Fruit fly (Drosophila melanogaster): Measurements from ENCODE around the gene Ranbp21.

Gene Ranbp21

DNA sequence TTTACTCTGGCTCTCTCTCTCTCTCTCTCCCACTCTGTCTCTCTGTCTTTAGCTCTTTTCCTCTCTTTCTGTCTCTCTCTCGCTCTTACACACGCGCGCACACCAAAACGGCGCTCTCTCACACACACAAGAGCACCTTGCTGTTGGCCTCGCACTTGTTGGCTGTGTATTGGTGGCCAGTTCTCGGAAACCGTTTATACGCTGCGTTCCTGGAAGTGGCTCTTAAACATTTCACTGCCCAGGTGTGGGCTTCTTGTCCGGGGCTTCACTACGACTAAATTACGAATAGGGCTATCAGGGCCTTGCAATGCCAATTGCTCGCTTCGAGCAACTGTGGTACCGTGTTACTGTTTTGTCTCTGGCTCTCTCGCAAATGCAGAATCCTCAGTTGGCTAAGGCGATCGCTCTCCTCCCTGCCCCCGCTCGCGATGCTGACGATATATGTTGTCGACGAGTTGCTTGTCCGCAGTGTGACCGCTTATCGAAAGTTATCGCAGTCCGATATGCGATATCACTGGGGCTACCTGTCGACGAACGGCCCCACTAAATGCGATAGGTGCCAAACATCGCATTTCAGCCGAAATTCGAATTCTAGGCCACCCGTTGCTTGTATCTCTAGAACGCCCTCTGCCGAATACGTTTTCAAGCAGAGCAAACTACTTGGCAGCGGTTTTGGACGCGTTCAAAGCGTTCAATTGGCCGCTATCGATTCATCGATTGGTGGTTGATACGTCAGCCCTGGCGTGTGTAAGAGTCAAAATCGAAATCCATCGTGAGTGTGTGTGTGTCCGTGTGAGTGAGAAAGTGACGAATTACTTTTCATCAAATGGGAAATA, 31.2 kb upstream of the Ranbp21 start, which contains the start of the genes dome and Ubqn (continued):
- TF ChIP-seq BEAF-32 (GFP tag; optimal IDR thresholded peaks at IDR 0.05) (peak; percentile 98), CG9215 (GFP tag; IDR thresholded peaks at IDR 0.05) (0 out of 2 replicates have a peak, but pooled peaks have one; percentile 14), CG6765 (GFP tag; optimal IDR thresholded peaks at IDR 0.05) (no peak), luna (GFP tag; optimal IDR thresholded peaks at IDR 0.05) (no peak), CG12299 (tag; optimal IDR thresholded peaks at IDR 0.05) (no peak), ranshi (GFP tag; IDR thresholded peaks at IDR 0.05) (no peak), Ets97D (GFP tag; optimal IDR thresholded peaks at IDR 0.05) (peak; percentile 68), CG7745 (tag; optimal IDR thresholded peaks at IDR 0.05) (no peak), Nf-YA (GFP tag; IDR thresholded peaks at IDR 0.05) (no peak), Hr3 (GFP tag; optimal IDR thresholded peaks at IDR 0.05) (no peak), az2 (GFP tag; optimal IDR thresholded peaks at IDR 0.05) (no peak), tup (GFP tag; optimal IDR thresholded peaks at IDR 0.05) (no peak), PHDP (tag; optimal IDR thresholded peaks at IDR 0.05) (no peak), CG16779 (GFP tag; IDR thresholded peaks at IDR 0.05) (no peak), CG3407 (GFP tag; optimal IDR thresholded peaks at IDR 0.05) (no peak), Lim3 (GFP tag; IDR thresholded peaks at IDR 0.05) (no peak), dm (GFP tag; optimal IDR thresholded peaks at IDR 0.05) (peak; percentile 22), Sox102F (GFP tag; optimal IDR thresholded peaks at IDR 0.05) (no peak), Xrp1 (GFP tag; IDR thresholded peaks at IDR 0.05) (no peak), pita (GFP tag; optimal IDR thresholded peaks at IDR 0.05) (no peak), sob (GFP tag; IDR thresholded peaks at IDR 0.05) (no peak), pan (optimal IDR thresholded peaks at IDR 0.05) (no peak), pan (GFP tag; optimal IDR thresholded peaks at IDR 0.05 in 1 of 2, IDR thresholded peaks at IDR 0.05 in 1 of 2) (no peak), Fer1 (GFP tag; optimal IDR thresholded peaks at IDR 0.05) (peak; percentile 48), Sry-β (GFP tag; optimal IDR thresholded peaks at IDR 0.05) (peak; percentile 58), lola (GFP tag; optimal IDR thresholded peaks at IDR 0.05) (no peak), sug (tag; optimal IDR thresholded peaks at IDR 0.05) (peak; percentile 74), Poxn (GFP tag; IDR thresholded peaks at IDR 0.05) (no peak), ssp (GFP tag; IDR thresholded peaks at IDR 0.05) (no peak; the same call in 1 of the 2 replicates), CG7786 (GFP tag; optimal IDR thresholded peaks at IDR 0.05) (no peak), Kr (GFP tag; optimal IDR thresholded peaks at IDR 0.05) (no peak), CG18011 (GFP tag; optimal IDR thresholded peaks at IDR 0.05) (no peak), vnd (GFP tag; IDR thresholded peaks at IDR 0.05; ENCODE audit: partially characterized antibody) (peak; percentile 96), CG3726 (GFP tag; IDR thresholded peaks at IDR 0.05) (no peak), Elba2 (GFP tag; optimal IDR thresholded peaks at IDR 0.05) (no peak), CG10462 (GFP tag; optimal IDR thresholded peaks at IDR 0.05) (no peak), lbe (GFP tag; optimal IDR thresholded peaks at IDR 0.05) (peak; percentile 20), CG10654 (GFP tag; optimal IDR thresholded peaks at IDR 0.05) (no peak), Hey (tag; optimal IDR thresholded peaks at IDR 0.05) (no peak), mld (GFP tag; IDR thresholded peaks at IDR 0.05; ENCODE audit: partially characterized antibody) (peak; percentile 68; the same call in 2 of the 3 replicates), Med (GFP tag) (peak; percentile 77), CG8281 (tag; optimal IDR thresholded peaks at IDR 0.05) (no peak), cato (GFP tag; optimal IDR thresholded peaks at IDR 0.05; ENCODE audit: borderline replicate concordance) (no peak), CG4707 (GFP tag; optimal IDR thresholded peaks at IDR 0.05) (no peak), CG34422 (GFP tag; IDR thresholded peaks at IDR 0.05) (no peak), D19A (tag; optimal IDR thresholded peaks at IDR 0.05) (no peak), grn (GFP tag; optimal IDR thresholded peaks at IDR 0.05) (no peak), wek (GFP tag; optimal IDR thresholded peaks at IDR 0.05) (peak; percentile 2), amos (GFP tag; IDR thresholded peaks at IDR 0.05; ENCODE audit: partially characterized antibody) (peak; percentile 86)

All from whole organism, embryonic.